Fruit fly (Drosophila melanogaster) whole organism, embryonic: ENCODE measurements around the gene CG5973.

Experiments
- Asciz ChIP-seq: fragments of 200-800 bp; sonication (Bioruptor generic); optimal IDR thresholded peaks from 2 replicates; lab custom pipeline; 2017; ENCODE audit warnings: missing biosample characterization, mild to moderate bottlenecking, missing genetic modification characterization, missing genetic modification reagents
- Atf3 ChIP-seq: fragments of 200-800 bp; sonication (Bioruptor generic); optimal IDR thresholded peaks from 3 replicates; lab custom pipeline; 2016; ENCODE audit warnings: missing biosample characterization, missing genetic modification characterization
- C15 ChIP-seq: fragments of 200-800 bp; sonication (Bioruptor generic); IDR thresholded peaks from 3 replicates; pipeline ENCODE4 v1.3.6; 2022; ENCODE audit warnings: missing biosample characterization, missing genetic modification characterization
- CG10209 ChIP-seq: fragments of 200-800 bp; sonication (Bioruptor generic); optimal IDR thresholded peaks from 3 replicates; lab custom pipeline; 2017; ENCODE audit warnings: missing biosample characterization, mild to moderate bottlenecking, missing genetic modification characterization, missing genetic modification reagents
- CG10366 ChIP-seq: fragments of 200-800 bp; sonication (Bioruptor generic); IDR thresholded peaks from 2 replicates; pipeline ENCODE4 v1.3.6; 2022; ENCODE audit warnings: missing biosample characterization, missing genetic modification characterization
- CG12219 ChIP-seq: fragments of 200-800 bp; sonication (Bioruptor generic); optimal IDR thresholded peaks from 3 replicates; lab custom pipeline; 2018; ENCODE audit warnings: missing biosample characterization, mild to moderate bottlenecking, missing genetic modification characterization
- CG1233 ChIP-seq: fragments of 200-800 bp; sonication (Bioruptor generic); optimal IDR thresholded peaks from 4 replicates; lab custom pipeline; 2018; ENCODE audit warnings: missing biosample characterization, mild to moderate bottlenecking, missing genetic modification characterization
- CG14667 ChIP-seq: fragments of 200-800 bp; sonication (Bioruptor generic); IDR thresholded peaks from 2 replicates; pipeline ENCODE4 v1.3.6; 2022; ENCODE audit warnings: missing biosample characterization, missing genetic modification characterization
- CG16863 ChIP-seq: fragments of 200-800 bp; sonication (Bioruptor generic); optimal IDR thresholded peaks from 3 replicates; lab custom pipeline; 2016; ENCODE audit warnings: missing biosample characterization, missing genetic modification characterization
- CG17328 ChIP-seq: fragments of 200-800 bp; sonication (Bioruptor generic); IDR thresholded peaks from 2 replicates; pipeline ENCODE4 v1.3.6; 2022; ENCODE audit warnings: missing biosample characterization, missing genetic modification characterization
- CG2678 ChIP-seq: fragments of 200-800 bp; sonication (Bioruptor generic); optimal IDR thresholded peaks from 3 replicates; lab custom pipeline; 2019; ENCODE audit warnings: missing biosample characterization, mild to moderate bottlenecking, missing genetic modification characterization, moderate library complexity
- CG2889 ChIP-seq: fragments of 200-800 bp; sonication (Bioruptor generic); IDR thresholded peaks from 3 replicates; pipeline ENCODE4 v1.3.6; 2022; ENCODE audit warnings: missing biosample characterization, missing genetic modification characterization
- CG31224 ChIP-seq: fragments of 200-800 bp; sonication (Bioruptor generic); IDR thresholded peaks from 2 replicates; pipeline ENCODE4 v1.3.6; 2022; ENCODE audit warnings: missing biosample characterization, missing genetic modification characterization
- CG7963 ChIP-seq: fragments of 200-800 bp; sonication (Bioruptor generic); IDR thresholded peaks from 3 replicates; pipeline ENCODE4 v1.3.6; 2022; ENCODE audit warnings: missing biosample characterization, missing genetic modification characterization; ENCODE audit not compliant: partially characterized antibody
- CG8765 ChIP-seq: fragments of 200-800 bp; sonication (Bioruptor generic); IDR thresholded peaks from 2 replicates; pipeline ENCODE4 v1.3.6; 2022; ENCODE audit warnings: missing biosample characterization, missing genetic modification characterization
- CG9609 ChIP-seq: fragments of 200-800 bp; sonication (Bioruptor generic); optimal IDR thresholded peaks from 3 replicates; lab custom pipeline; 2016; ENCODE audit warnings: missing biosample characterization, missing genetic modification characterization
- CG9797 ChIP-seq: fragments of 200-800 bp; sonication (Bioruptor generic); optimal IDR thresholded peaks from 3 replicates; lab custom pipeline; 2018; ENCODE audit warnings: missing biosample characterization, mild to moderate bottlenecking, missing genetic modification characterization
- CoRest ChIP-seq: fragments of 200-800 bp; sonication (Bioruptor generic); optimal IDR thresholded peaks from 3 replicates; lab custom pipeline; 2018; ENCODE audit warnings: missing biosample characterization, mild to moderate bottlenecking, missing genetic modification characterization, moderate library complexity
- CrebB ChIP-seq: fragments of 200-800 bp; sonication (Bioruptor generic); optimal IDR thresholded peaks from 3 replicates; lab custom pipeline; 2018; ENCODE audit warnings: missing biosample characterization, mild to moderate bottlenecking, missing genetic modification characterization
- Dbx ChIP-seq: fragments of 200-800 bp; sonication (Bioruptor generic); IDR thresholded peaks from 3 replicates; pipeline ENCODE4 v1.3.6; 2022; ENCODE audit warnings: missing biosample characterization, missing genetic modification characterization
- Dll ChIP-seq: fragments of 200-800 bp; sonication (Bioruptor generic); IDR thresholded peaks from 4 replicates; pipeline ENCODE4 v1.3.6; 2022; ENCODE audit warnings: missing biosample characterization, missing genetic modification characterization; ENCODE audit not compliant: partially characterized antibody
- E2f1 ChIP-seq: fragments of 200-800 bp; sonication (Bioruptor generic); IDR thresholded peaks from 2 replicates; pipeline ENCODE4 v1.3.6; 2022; ENCODE audit warnings: missing biosample characterization, missing genetic modification characterization
- HLH54F ChIP-seq: fragments of 200-800 bp; sonication (Bioruptor generic); optimal IDR thresholded peaks from 3 replicates; lab custom pipeline; 2016; ENCODE audit warnings: missing biosample characterization, missing genetic modification characterization
- Hr78 ChIP-seq, 2 experiments: fragments of 200-800 bp in 1 of 2; fragments of >200 bp in 1 of 2; sonication (Bioruptor generic) in 1 of 2; optimal IDR thresholded peaks; 2 replicates each; lab custom pipeline; 2017 to 2019; ENCODE audit warnings: missing biosample characterization in 2 of 2, missing genetic modification characterization in 2 of 2, mild to moderate bottlenecking in 1 of 2, moderate library complexity in 1 of 2
- Meics ChIP-seq: fragments of 200-800 bp; sonication (Bioruptor generic); optimal IDR thresholded peaks from 2 replicates; lab custom pipeline; 2017; ENCODE audit warnings: missing biosample characterization, mild to moderate bottlenecking, missing genetic modification characterization
- Mrtf ChIP-seq: fragments of 200-800 bp; sonication (Bioruptor generic); IDR thresholded peaks from 3 replicates; pipeline ENCODE4 v1.3.6; 2022; ENCODE audit warnings: missing biosample characterization, missing genetic modification characterization
- Nf-YC ChIP-seq: fragments of 200-800 bp; optimal IDR thresholded peaks from 3 replicates; lab custom pipeline; 2019; ENCODE audit warnings: missing biosample characterization, mild to moderate bottlenecking, missing genetic modification characterization, moderate library complexity
- Oaz ChIP-seq: fragments of 200-800 bp; sonication (Bioruptor generic); IDR thresholded peaks from 2 replicates; pipeline ENCODE4 v1.3.6; 2022; ENCODE audit warnings: missing biosample characterization, missing genetic modification characterization
- Rx ChIP-seq: fragments of 200-800 bp; sonication (Bioruptor generic); IDR thresholded peaks from 2 replicates; pipeline ENCODE4 v1.3.6; 2022; ENCODE audit warnings: missing biosample characterization, missing genetic modification characterization
- Sin3A ChIP-seq: fragments of >200 bp; optimal IDR thresholded peaks from 2 replicates; lab custom pipeline; 2018
- Sox100B ChIP-seq: fragments of 200-800 bp; sonication (Bioruptor generic); optimal IDR thresholded peaks from 3 replicates; lab custom pipeline; 2018; ENCODE audit warnings: missing biosample characterization, mild to moderate bottlenecking, missing genetic modification characterization
- YL-1 ChIP-seq: fragments of 200-800 bp; sonication (Bioruptor generic); optimal IDR thresholded peaks from 3 replicates; lab custom pipeline; 2017; ENCODE audit warnings: missing biosample characterization, mild to moderate bottlenecking, missing genetic modification characterization
- ase ChIP-seq: fragments of 200-800 bp; sonication (Bioruptor generic); IDR thresholded peaks from 3 replicates; pipeline ENCODE4 v1.3.6; 2022; ENCODE audit warnings: missing biosample characterization, missing genetic modification characterization
- cato ChIP-seq: fragments of 200-800 bp; sonication (Bioruptor generic); optimal IDR thresholded peaks from 2 replicates; lab custom pipeline; 2016; ENCODE audit warnings: missing biosample characterization, missing genetic modification characterization, borderline replicate concordance
- chm ChIP-seq: fragments of 200-800 bp; sonication (Bioruptor generic); IDR thresholded peaks from 2 replicates; pipeline ENCODE4 v1.3.6; 2022; ENCODE audit warnings: missing biosample characterization, missing genetic modification characterization
- dm ChIP-seq: fragments of 200-800 bp; sonication (Bioruptor generic); optimal IDR thresholded peaks from 3 replicates; lab custom pipeline; 2016; ENCODE audit warnings: missing biosample characterization, missing genetic modification characterization
- en ChIP-seq: fragments of 200-800 bp; sonication (Bioruptor generic); optimal IDR thresholded peaks from 2 replicates; lab custom pipeline; 2016; ENCODE audit warnings: missing biosample characterization, missing genetic modification characterization
- gce ChIP-seq: fragments of 200-800 bp; sonication (Bioruptor generic); IDR thresholded peaks from 3 replicates; pipeline ENCODE4 v1.3.6; 2022; ENCODE audit warnings: missing biosample characterization, missing genetic modification characterization
- hb ChIP-seq: fragments of 200-800 bp; sonication (Bioruptor generic); IDR thresholded peaks from 3 replicates; pipeline ENCODE4 v1.3.6; 2022; ENCODE audit warnings: missing biosample characterization, missing genetic modification characterization; ENCODE audit not compliant: partially characterized antibody
- jumu ChIP-seq: fragments of 200-800 bp; sonication (Bioruptor generic); optimal IDR thresholded peaks from 3 replicates; lab custom pipeline; 2016; ENCODE audit warnings: missing biosample characterization, missing genetic modification characterization
- ken ChIP-seq: fragments of 200-800 bp; sonication (Bioruptor generic); IDR thresholded peaks from 3 replicates; pipeline ENCODE4 v1.3.6; 2022; ENCODE audit warnings: missing biosample characterization, missing genetic modification characterization
- peb ChIP-seq: fragments of 200-800 bp; sonication (Bioruptor generic); IDR thresholded peaks from 2 replicates; pipeline ENCODE4 v1.3.6; 2022; ENCODE audit warnings: missing biosample characterization, missing genetic modification characterization
- pzg ChIP-seq: fragments of 200-800 bp; sonication (Bioruptor generic); optimal IDR thresholded peaks from 3 replicates; lab custom pipeline; 2018; ENCODE audit warnings: missing biosample characterization, mild to moderate bottlenecking, missing genetic modification characterization, moderate library complexity
- row ChIP-seq: fragments of 200-800 bp; sonication (Bioruptor generic); IDR thresholded peaks from 3 replicates; pipeline ENCODE4 v1.3.6; 2022; ENCODE audit warnings: missing biosample characterization, missing genetic modification characterization
- shn ChIP-seq: fragments of 200-800 bp; sonication (Bioruptor generic); optimal IDR thresholded peaks from 3 replicates; lab custom pipeline; 2016; ENCODE audit warnings: missing biosample characterization, missing genetic modification characterization
- sim ChIP-seq: fragments of 200-800 bp; sonication (Bioruptor generic); IDR thresholded peaks from 2 replicates; pipeline ENCODE4 v1.3.6; 2022; ENCODE audit warnings: missing biosample characterization, missing genetic modification characterization
- sima ChIP-seq: fragments of 200-800 bp; sonication (Bioruptor generic); optimal IDR thresholded peaks from 2 replicates; lab custom pipeline; 2016; ENCODE audit warnings: missing biosample characterization, missing genetic modification characterization
- sob ChIP-seq: fragments of 200-800 bp; sonication (Bioruptor generic); IDR thresholded peaks from 2 replicates; pipeline ENCODE4 v1.3.6; 2022; ENCODE audit warnings: missing biosample characterization, missing genetic modification characterization
- sqz ChIP-seq: fragments of 200-800 bp; sonication (Bioruptor generic); optimal IDR thresholded peaks from 3 replicates; lab custom pipeline; 2018; ENCODE audit warnings: missing biosample characterization, mild to moderate bottlenecking, missing genetic modification characterization
- wek ChIP-seq: fragments of 200-800 bp; sonication (Bioruptor generic); optimal IDR thresholded peaks from 3 replicates; lab custom pipeline; 2018; ENCODE audit warnings: missing biosample characterization, mild to moderate bottlenecking, missing genetic modification characterization, moderate library complexity
- zen2 ChIP-seq: fragments of 200-800 bp; sonication (Bioruptor generic); IDR thresholded peaks from 3 replicates; pipeline ENCODE4 v1.3.6; 2022; ENCODE audit warnings: missing biosample characterization, missing genetic modification characterization; ENCODE audit not compliant: partially characterized antibody

CG5973 gene

DNA sequence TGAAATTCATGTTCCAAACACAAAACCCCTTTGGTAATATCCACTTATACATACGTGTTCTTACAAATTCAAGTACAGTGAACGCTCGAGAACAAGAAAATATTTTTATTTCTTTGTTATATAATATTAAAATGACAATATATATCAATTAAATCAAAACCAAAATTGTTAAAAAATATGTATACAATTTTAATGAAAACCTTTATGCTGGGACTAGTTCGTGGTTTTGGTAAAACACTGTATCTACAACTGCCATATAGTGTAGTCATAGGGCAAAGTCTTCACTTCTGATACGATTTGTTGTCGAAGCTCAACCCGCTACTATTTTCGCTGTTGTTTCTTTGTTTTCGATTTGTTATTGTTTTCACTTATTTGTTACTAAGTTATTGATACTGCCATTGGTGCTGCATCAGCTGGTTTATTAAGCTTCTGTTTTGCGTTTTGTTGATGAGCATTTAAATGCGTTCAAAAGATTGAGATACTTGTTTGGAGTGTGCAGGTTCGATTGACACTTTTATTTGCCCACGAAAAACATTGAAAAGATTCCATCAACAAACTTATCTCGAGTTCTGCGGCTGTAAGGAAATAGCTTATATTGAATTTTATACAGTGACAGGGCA lies 2.4 kb upstream of the CG5973 start:
- TF ChIP-seq CG8765 (GFP tag; lab: Robert Waterston, UW) (no peak), sob (GFP tag; lab: Robert Waterston, UW) (0 out of 2 replicates have a peak, but pooled peaks have one; percentile 36), CG10366 (GFP tag; lab: Robert Waterston, UW) (peak; percentile 14; the same call in 1 of the 2 replicates), Dbx (GFP tag; lab: Robert Waterston, UW) (peak; percentile 52; the same call in 2 of the 3 replicates), shn (GFP tag; lab: Kevin White, UChicago) (no peak), row (GFP tag; lab: Robert Waterston, UW) (peak; percentile 82), jumu (GFP tag; lab: Kevin White, UChicago) (no peak), sima (GFP tag; lab: Kevin White, UChicago) (no peak), cato (GFP tag; lab: Kevin White, UChicago) (no peak), C15 (GFP tag; lab: Robert Waterston, UW) (0 out of 3 replicates have a peak, but pooled peaks have one; percentile 47), CG31224 (GFP tag; lab: Robert Waterston, UW) (peak; percentile 19; the same call in 1 of the 2 replicates), Sox100B (GFP tag; lab: Kevin White, UChicago) (peak; percentile 11), YL-1 (GFP tag; lab: Kevin White, UChicago) (no peak), hb (GFP tag; lab: Robert Waterston, UW) (no peak), Atf3 (GFP tag; lab: Kevin White, UChicago) (no peak), CG10209 (peak; percentile 38), CG9609 (GFP tag; lab: Kevin White, UChicago) (no peak), Mrtf (no peak), chm (GFP tag; lab: Robert Waterston, UW) (no peak), Oaz (no peak), Meics (peak; percentile 53), E2f1 (GFP tag; lab: Robert Waterston, UW) (peak; percentile 51; the same call in 1 of the 2 replicates), sim (GFP tag; lab: Robert Waterston, UW) (no peak), ken (GFP tag; lab: Robert Waterston, UW) (peak; percentile 5; the same call in 1 of the 3 replicates), zen2 (no peak), Dll (no peak), CG12219 (GFP tag; lab: Kevin White, UChicago) (peak; percentile 9), CG1233 (no peak), pzg (GFP tag; lab: Kevin White, UChicago) (no peak), CG7963 (no peak), HLH54F (GFP tag; lab: Kevin White, UChicago) (no peak), CoRest (peak; percentile 20), CG14667 (GFP tag; lab: Robert Waterston, UW) (no peak), peb (GFP tag; lab: Robert Waterston, UW) (no peak), ase (GFP tag; lab: Robert Waterston, UW) (no peak), wek (no peak), CG17328 (GFP tag; lab: Robert Waterston, UW) (peak; percentile 49; the same call in 1 of the 2 replicates), en (GFP tag; lab: Kevin White, UChicago) (no peak), Nf-YC (tag; lab: Kevin White, UChicago) (no peak), CG2889 (GFP tag; lab: Robert Waterston, UW) (no peak), dm (GFP tag; lab: Kevin White, UChicago) (no peak), CG2678 (tag; lab: Kevin White, UChicago) (peak; percentile 66), Hr78 (GFP tag; optimal IDR thresholded peaks at IDR 0.05; lab: Kevin White, UChicago) (no peak), Rx (GFP tag; lab: Robert Waterston, UW) (no peak), CG16863 (no peak), CG9797 (GFP tag; lab: Kevin White, UChicago) (no peak), CrebB (tag; lab: Kevin White, UChicago) (peak; percentile 29), Sin3A (lab: Kevin White, UChicago) (no peak), gce (GFP tag; lab: Robert Waterston, UW) (no peak), sqz (GFP tag; lab: Kevin White, UChicago) (no peak), Asciz (no peak)
